Fruit fly (Drosophila melanogaster) whole organism, wandering third instar larva: ENCODE results near the gene Cpr78E.
A peak's percentile ranks its signal among the peaks of the same experiment; 100 is the strongest.

ENCODE experiments used
- Abd-B ChIP-seq: fragments of >200 bp; optimal IDR thresholded peaks from 2 replicates; lab custom pipeline; 2017; ENCODE audit warnings: missing biosample characterization, missing genetic modification characterization
- CG32264 ChIP-seq: fragments of 200-800 bp; sonication (Bioruptor generic); optimal IDR thresholded peaks from 2 replicates; lab custom pipeline; 2016; ENCODE audit warnings: missing biosample characterization, missing genetic modification characterization
- CG9705 ChIP-seq: fragments of 200-800 bp; sonication (Bioruptor generic); optimal IDR thresholded peaks from 2 replicates; lab custom pipeline; 2018; ENCODE audit warnings: missing biosample characterization, mild to moderate bottlenecking, missing genetic modification characterization
- CrebA ChIP-seq: fragments of 200-800 bp; sonication (Bioruptor generic); optimal IDR thresholded peaks from 2 replicates; lab custom pipeline; 2016; ENCODE audit warnings: missing biosample characterization, mild to moderate bottlenecking, missing genetic modification characterization, borderline replicate concordance
- Dfd ChIP-seq: fragments of >200 bp; optimal IDR thresholded peaks from 2 replicates; lab custom pipeline; 2017; ENCODE audit warnings: missing biosample characterization, missing genetic modification characterization
- Dif ChIP-seq: fragments of 200-275, 200-300 bp; sonication (Bioruptor generic); optimal IDR thresholded peaks from 2 replicates; lab custom pipeline; 2018; ENCODE audit warnings: missing biosample characterization, missing genetic modification characterization; ENCODE audit not compliant: partially characterized antibody
- GATAd ChIP-seq: sonication (Bioruptor generic); optimal IDR thresholded peaks from 2 replicates; lab custom pipeline; 2016; ENCODE audit warnings: missing biosample characterization, missing genetic modification characterization
- HLH106 ChIP-seq: fragments of 200-800 bp; optimal IDR thresholded peaks from 3 replicates; lab custom pipeline; 2019; ENCODE audit warnings: missing biosample characterization, mild to moderate bottlenecking, missing genetic modification characterization, moderate library complexity
- Hnf4 ChIP-seq: fragments of 200-800 bp; sonication (Bioruptor generic); optimal IDR thresholded peaks from 2 replicates; lab custom pipeline; 2016; ENCODE audit warnings: missing biosample characterization, mild to moderate bottlenecking, missing genetic modification characterization
- Hr78 ChIP-seq: fragments of >200 bp; optimal IDR thresholded peaks from 2 replicates; lab custom pipeline; 2017; ENCODE audit warnings: missing biosample characterization, missing genetic modification characterization
- Hr83 ChIP-seq: fragments of 200-300 bp; sonication (Bioruptor generic); optimal IDR thresholded peaks from 2 replicates; lab custom pipeline; 2016; ENCODE audit warnings: missing biosample characterization, mild to moderate bottlenecking, missing genetic modification characterization, moderate library complexity; ENCODE audit not compliant: poor library complexity, severe bottlenecking
- Jra ChIP-seq: sonication (Bioruptor generic); optimal IDR thresholded peaks from 2 replicates; lab custom pipeline; 2016; ENCODE audit warnings: missing biosample characterization, missing genetic modification characterization
- Myc ChIP-seq: fragments of >200 bp; optimal IDR thresholded peaks from 2 replicates; lab custom pipeline; 2017
- N ChIP-seq: fragments of >200 bp; optimal IDR thresholded peaks from 2 replicates; lab custom pipeline; 2018; ENCODE audit warnings: missing biosample characterization, missing external identifiers, missing genetic modification characterization
- OdsH ChIP-seq: fragments of 200-800 bp; sonication (Bioruptor generic); optimal IDR thresholded peaks from 2 replicates; lab custom pipeline; 2016; ENCODE audit warnings: missing biosample characterization, mild to moderate bottlenecking, missing genetic modification characterization
- Rel ChIP-seq, 2 experiments: fragments of 200-800 bp; sonication (Bioruptor generic) in 1 of 2; optimal IDR thresholded peaks; 2 replicates in 1 of 2; 3 replicates in 1 of 2; lab custom pipeline; 2016 to 2019; ENCODE audit warnings: mild to moderate bottlenecking in 2 of 2, missing biosample characterization in 2 of 2, missing genetic modification characterization in 2 of 2, moderate library complexity in 1 of 2
- Vsx2 ChIP-seq: fragments of 200-300, 225-300 bp; sonication (Bioruptor generic); optimal IDR thresholded peaks from 2 replicates; lab custom pipeline; 2018; ENCODE audit warnings: missing biosample characterization, missing genetic modification characterization; ENCODE audit not compliant: partially characterized antibody
- br ChIP-seq: fragments of 200-800 bp; sonication (Bioruptor generic); optimal IDR thresholded peaks from 2 replicates; lab custom pipeline; 2016; ENCODE audit warnings: missing biosample characterization, missing genetic modification characterization
- dl ChIP-seq, 2 experiments: fragments of 175-275, 200-275 bp in 1 of 2; fragments of 200-275 bp in 1 of 2; sonication (Bioruptor generic); optimal IDR thresholded peaks; lab custom pipeline; 2018; ENCODE audit warnings: mild to moderate bottlenecking in 2 of 2, missing biosample characterization in 2 of 2, missing genetic modification characterization in 2 of 2, moderate library complexity in 2 of 2; ENCODE audit not compliant: partially characterized antibody in 2 of 2, insufficient read depth in 1 of 2
- dmrt93B ChIP-seq: fragments of 200-800 bp; sonication (Bioruptor generic); optimal IDR thresholded peaks from 2 replicates; lab custom pipeline; 2018; ENCODE audit warnings: missing biosample characterization, mild to moderate bottlenecking, missing genetic modification characterization
- dsf ChIP-seq: sonication (Bioruptor generic); optimal IDR thresholded peaks from 2 replicates; lab custom pipeline; 2016; ENCODE audit warnings: missing biosample characterization, missing genetic modification characterization, borderline replicate concordance
- ey ChIP-seq: fragments of 200-800 bp; sonication (Bioruptor generic); optimal IDR thresholded peaks from 2 replicates; lab custom pipeline; 2016; ENCODE audit warnings: missing biosample characterization, missing genetic modification characterization
- foxo ChIP-seq, 2 experiments: fragments of 200-800 bp; sonication (Bioruptor generic); optimal IDR thresholded peaks; 2 replicates in 1 of 2; 3 replicates in 1 of 2; lab custom pipeline; 2016 to 2017; ENCODE audit warnings: missing biosample characterization in 2 of 2, missing genetic modification characterization in 2 of 2
- fru ChIP-seq: fragments of 200-800 bp; sonication (Bioruptor generic); optimal IDR thresholded peaks from 3 replicates; lab custom pipeline; 2016; ENCODE audit warnings: missing biosample characterization, mild to moderate bottlenecking, missing genetic modification characterization
- pan ChIP-seq: fragments of >200 bp; optimal IDR thresholded peaks from 2 replicates; lab custom pipeline; 2017
- psq ChIP-seq: fragments of 200-800 bp; sonication (Bioruptor generic); optimal IDR thresholded peaks from 3 replicates; lab custom pipeline; 2017; ENCODE audit warnings: missing biosample characterization, mild to moderate bottlenecking, missing genetic modification characterization, moderate library complexity
- rgr ChIP-seq: fragments of 200-800 bp; sonication (Bioruptor generic); optimal IDR thresholded peaks from 3 replicates; lab custom pipeline; 2016; ENCODE audit warnings: missing biosample characterization, mild to moderate bottlenecking, missing genetic modification characterization
- sage ChIP-seq: fragments of 200-800 bp; sonication (Bioruptor generic); optimal IDR thresholded peaks from 2 replicates; lab custom pipeline; 2016; ENCODE audit warnings: missing biosample characterization, mild to moderate bottlenecking, missing genetic modification characterization
- sv ChIP-seq: fragments of 200-800 bp; sonication (Bioruptor generic); optimal IDR thresholded peaks from 3 replicates; lab custom pipeline; 2016; ENCODE audit warnings: missing biosample characterization, missing genetic modification characterization
- tai ChIP-seq: sonication (Bioruptor generic); optimal IDR thresholded peaks from 2 replicates; lab custom pipeline; 2016; ENCODE audit warnings: missing biosample characterization, missing genetic modification characterization
- usp ChIP-seq: fragments of >200 bp; optimal IDR thresholded peaks from 2 replicates; lab custom pipeline; 2017; ENCODE audit warnings: missing biosample characterization, missing genetic modification characterization
- woc ChIP-seq: sonication (Bioruptor generic); optimal IDR thresholded peaks from 2 replicates; lab custom pipeline; 2016; ENCODE audit warnings: missing biosample characterization, mild to moderate bottlenecking, missing genetic modification characterization

The Cpr78E gene

DNA sequence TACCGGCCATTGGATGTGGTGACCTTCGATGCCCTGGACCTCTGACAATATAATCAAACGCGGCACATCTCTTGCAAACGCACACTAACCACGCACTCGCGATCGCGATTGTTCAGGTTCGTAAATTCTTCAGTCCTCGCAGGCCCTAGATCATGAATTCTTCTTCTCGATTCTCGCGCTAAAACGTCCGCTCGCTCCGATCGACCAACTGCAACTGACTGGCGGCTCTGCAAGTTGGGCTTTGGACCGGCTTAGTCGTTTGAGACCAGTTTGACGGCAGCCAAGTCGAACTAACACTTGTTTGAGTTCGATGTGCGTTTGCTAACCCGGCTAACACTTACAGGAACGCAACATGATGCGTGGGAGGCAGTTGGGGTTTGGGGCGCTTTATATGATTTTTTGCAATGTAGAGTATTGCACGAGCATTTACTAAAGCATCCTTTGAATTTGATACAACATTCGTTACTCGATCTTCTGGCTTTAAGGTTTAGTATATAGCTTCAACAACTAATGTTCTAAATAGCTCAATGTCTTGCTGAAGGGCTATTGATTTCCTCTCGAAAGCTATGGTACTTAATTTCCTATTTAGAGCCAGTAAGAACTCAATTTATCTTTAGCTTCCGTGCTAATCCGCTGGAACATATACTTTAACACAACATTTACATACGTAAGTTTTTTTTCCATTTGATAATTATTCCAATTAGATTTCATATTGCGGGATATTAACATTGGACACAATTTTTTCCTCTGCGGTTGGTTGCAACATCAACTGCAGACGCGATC lies 39.6 kb upstream of the Cpr78E start, which contains the start of gene CG32447:
Gene CG32447, minus strand, starts transcription at position 222 of the 783 bp plus-strand sequence.
- TF ChIP-seq Vsx2 = peak; percentile 46
- peak; percentile 4 for TF ChIP-seq Hr83 (GFP tag; lab: Kevin White, UChicago)
- TF ChIP-seq sage (GFP tag; lab: Kevin White, UChicago) = no peak

DNA sequence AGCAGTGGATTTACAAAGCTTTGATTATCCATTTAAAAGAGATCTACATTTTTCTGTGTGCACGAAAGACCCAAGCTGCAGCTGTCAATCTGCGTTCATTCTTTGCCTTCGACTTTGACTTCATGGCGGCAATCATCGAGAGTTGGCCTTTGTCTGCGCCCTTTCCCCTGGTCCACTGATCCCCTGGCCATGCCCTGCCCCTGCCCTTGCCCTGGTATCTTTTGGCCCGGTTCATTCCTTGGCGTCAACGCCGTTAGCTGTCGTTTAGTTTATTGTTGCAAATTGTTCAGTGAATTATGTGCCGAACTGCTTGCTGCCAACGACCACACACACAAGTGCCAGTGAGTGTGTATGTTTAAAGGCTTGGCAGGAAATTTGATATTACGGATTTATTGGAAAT lies 34.2 kb upstream of the Cpr78E start:
- no peak for TF ChIP-seq Vsx2
- no peak for TF ChIP-seq Rel (GFP tag; optimal IDR thresholded peaks at IDR 0.05; lab: Kevin White, UChicago)
- no peak for TF ChIP-seq Rel (tag; optimal IDR thresholded peaks at IDR 0.05; lab: Kevin White, UChicago)
- no peak for TF ChIP-seq psq (GFP tag; lab: Kevin White, UChicago)
- TF ChIP-seq usp (GFP tag; lab: Kevin White, UChicago) = no peak
- no peak for TF ChIP-seq foxo (GFP tag; optimal IDR thresholded peaks at IDR 0.05; lab: Kevin White, UChicago)
- TF ChIP-seq sv (GFP tag; lab: Kevin White, UChicago) = no peak
- TF ChIP-seq Dfd (GFP tag; lab: Kevin White, UChicago) = no peak
- TF ChIP-seq CG32264 (GFP tag; lab: Kevin White, UChicago) = no peak
- no peak for TF ChIP-seq dmrt93B (GFP tag; lab: Kevin White, UChicago)
- TF ChIP-seq Jra = no peak
- TF ChIP-seq woc (GFP tag; lab: Kevin White, UChicago) = no peak
- no peak for TF ChIP-seq Hnf4 (GFP tag; lab: Kevin White, UChicago)
- no peak for TF ChIP-seq Hr78 (GFP tag; lab: Kevin White, UChicago)
- no peak for TF ChIP-seq Hr83 (GFP tag; lab: Kevin White, UChicago)
- TF ChIP-seq tai = no peak
- no peak for TF ChIP-seq HLH106 (tag; lab: Kevin White, UChicago)
- TF ChIP-seq br (GFP tag; lab: Kevin White, UChicago) = no peak
- no peak for TF ChIP-seq Dif
- TF ChIP-seq Abd-B (GFP tag; lab: Kevin White, UChicago) = no peak

- TF ChIP-seq dmrt93B (GFP tag; lab: Kevin White, UChicago) = no peak
- TF ChIP-seq Abd-B (GFP tag; lab: Kevin White, UChicago) = no peak
- TF ChIP-seq dsf = no peak
- TF ChIP-seq Jra = no peak
- no peak for TF ChIP-seq sage (GFP tag; lab: Kevin White, UChicago)
- TF ChIP-seq ey (GFP tag; lab: Kevin White, UChicago) = no peak
- no peak for TF ChIP-seq CrebA
- TF ChIP-seq Dfd (GFP tag; lab: Kevin White, UChicago) = no peak
Observed at dm6 chr3L:21700052-21700451, 33.3 kb upstream of the Cpr78E start.

- no peak for TF ChIP-seq CrebA
- TF ChIP-seq GATAd = no peak
- TF ChIP-seq ey (GFP tag; lab: Kevin White, UChicago) = no peak
- no peak for TF ChIP-seq pan
- no peak for TF ChIP-seq sv (GFP tag; lab: Kevin White, UChicago)
- TF ChIP-seq HLH106 (tag; lab: Kevin White, UChicago) = no peak
- TF ChIP-seq Myc (lab: Kevin White, UChicago) = no peak
- no peak for TF ChIP-seq rgr (GFP tag; lab: Kevin White, UChicago)
- TF ChIP-seq N = no peak
- TF ChIP-seq, all 38 proteins: peak for 0
Observed at dm6 chr3L:21694647-21695046, 27.9 kb upstream of the Cpr78E start.

- TF ChIP-seq Myc (lab: Kevin White, UChicago) (peak; percentile 58), CG9705 (GFP tag; lab: Kevin White, UChicago) (no peak), dl (GFP tag; optimal IDR thresholded peaks at IDR 0.05; lab: Kevin White, UChicago; ENCODE audit: insufficient read depth in 1 of 2, partially characterized antibody in 2 of 2) (no peak), Hnf4 (GFP tag; lab: Kevin White, UChicago) (no peak), ey (GFP tag; lab: Kevin White, UChicago) (no peak), pan (no peak), OdsH (GFP tag; lab: Kevin White, UChicago) (no peak), dsf (no peak), N (no peak), woc (GFP tag; lab: Kevin White, UChicago) (peak; percentile 62), Dfd (GFP tag; lab: Kevin White, UChicago) (no peak), fru (GFP tag; lab: Kevin White, UChicago) (no peak), psq (GFP tag; lab: Kevin White, UChicago) (no peak), Dif (no peak), CrebA (no peak), Hr83 (GFP tag; lab: Kevin White, UChicago) (no peak), GATAd (no peak)
Observed at dm6 chr3L:21688607-21689129, 21.9 kb upstream of the Cpr78E start.
